Fruit fly (Drosophila melanogaster): Measurements from ENCODE around the gene rtp.

Gene rtp

dm6 chr3R:5256462-5257146 is 19.5 kb upstream of the rtp start, which contains the start of the genes Enoph and Hph (continued):
- TF ChIP-seq CG4820 (GFP tag; optimal IDR thresholded peaks at IDR 0.05), result peak; percentile 65
- TF ChIP-seq CG3995 (GFP tag; optimal IDR thresholded peaks at IDR 0.05), result peak; percentile 35
- no peak for TF ChIP-seq en (GFP tag; optimal IDR thresholded peaks at IDR 0.05)
- TF ChIP-seq CG11456 (GFP tag; IDR thresholded peaks at IDR 0.05), result peak; percentile 63; the same call in 1 of the 3 replicates
- TF ChIP-seq CG12219 (GFP tag; optimal IDR thresholded peaks at IDR 0.05), result no peak
- TF ChIP-seq odd (GFP tag; optimal IDR thresholded peaks at IDR 0.05), result no peak
- TF ChIP-seq CG18011 (GFP tag; optimal IDR thresholded peaks at IDR 0.05), result no peak
- TF ChIP-seq maf-S (GFP tag; optimal IDR thresholded peaks at IDR 0.05), result peak; percentile 30
- TF ChIP-seq twi (tag; optimal IDR thresholded peaks at IDR 0.05), result peak; percentile 45
- TF ChIP-seq CG12155 (GFP tag; optimal IDR thresholded peaks at IDR 0.05), result peak; percentile 71
- peak; percentile 34 for TF ChIP-seq kay (GFP tag; optimal IDR thresholded peaks at IDR 0.05)
- TF ChIP-seq CG17328 (GFP tag; IDR thresholded peaks at IDR 0.05), result 0 out of 2 replicates have a peak, but pooled peaks have one; percentile 30
- peak; percentile 54 for TF ChIP-seq slou (GFP tag; optimal IDR thresholded peaks at IDR 0.05)
- peak; percentile 49 for TF ChIP-seq zen (tag; optimal IDR thresholded peaks at IDR 0.05)
- no peak for TF ChIP-seq CG6765 (GFP tag; optimal IDR thresholded peaks at IDR 0.05)
- TF ChIP-seq CG7987 (GFP tag; optimal IDR thresholded peaks at IDR 0.05), result no peak
- TF ChIP-seq CG7745 (tag; optimal IDR thresholded peaks at IDR 0.05), result no peak
- TF ChIP-seq sens (GFP tag), result peak; percentile 91
- TF ChIP-seq so (GFP tag; IDR thresholded peaks at IDR 0.05), result no peak
- TF ChIP-seq corto (GFP tag; optimal IDR thresholded peaks at IDR 0.05), result peak; percentile 70
- TF ChIP-seq Taf1 (GFP tag; IDR thresholded peaks at IDR 0.05), result no peak
- TF ChIP-seq Gsc (GFP tag; IDR thresholded peaks at IDR 0.05), result no peak
- TF ChIP-seq ci (GFP tag; IDR thresholded peaks at IDR 0.05), result no peak
- no peak for TF ChIP-seq eyg (GFP tag; optimal IDR thresholded peaks at IDR 0.05)
- no peak for TF ChIP-seq CG14014 (GFP tag; IDR thresholded peaks at IDR 0.05)
- no peak for TF ChIP-seq Hand (GFP tag; optimal IDR thresholded peaks at IDR 0.05)
- peak; percentile 70 for TF ChIP-seq Ptx1 (GFP tag; IDR thresholded peaks at IDR 0.05)
- TF ChIP-seq CG17829 (tag; optimal IDR thresholded peaks at IDR 0.05), result peak; percentile 75
- peak; percentile 57 for TF ChIP-seq al (GFP tag; IDR thresholded peaks at IDR 0.05)
- TF ChIP-seq H15 (GFP tag; IDR thresholded peaks at IDR 0.05), result no peak
- no peak for TF ChIP-seq CG7271 (tag; optimal IDR thresholded peaks at IDR 0.05)
- TF ChIP-seq sob (GFP tag; IDR thresholded peaks at IDR 0.05), result 0 out of 2 replicates have a peak, but pooled peaks have one; percentile 42
- peak; percentile 84 for TF ChIP-seq CG16813 (GFP tag; IDR thresholded peaks at IDR 0.05; ENCODE audit: partially characterized antibody)
- no peak for TF ChIP-seq oc (tag; optimal IDR thresholded peaks at IDR 0.05)
- TF ChIP-seq Myb (GFP tag; optimal IDR thresholded peaks at IDR 0.05), result peak; percentile 96
- TF ChIP-seq Sry-δ (GFP tag; optimal IDR thresholded peaks at IDR 0.05), result peak; percentile 97
- TF ChIP-seq CoRest (tag; optimal IDR thresholded peaks at IDR 0.05), result peak; percentile 83
- peak; percentile 81 for TF ChIP-seq HLH4C (GFP tag; IDR thresholded peaks at IDR 0.05; ENCODE audit: partially characterized antibody)
- TF ChIP-seq CG15011 (GFP tag; optimal IDR thresholded peaks at IDR 0.05), result no peak
- TF ChIP-seq pfk (GFP tag; optimal IDR thresholded peaks at IDR 0.05), result no peak
- TF ChIP-seq fu2 (GFP tag; optimal IDR thresholded peaks at IDR 0.05), result peak; percentile 51
- no peak for TF ChIP-seq dati (GFP tag; IDR thresholded peaks at IDR 0.05)
- TF ChIP-seq Elba2 (GFP tag; optimal IDR thresholded peaks at IDR 0.05), result peak; percentile 42
- peak; percentile 39; the same call in 1 of the 2 replicates for TF ChIP-seq CG8765 (GFP tag; IDR thresholded peaks at IDR 0.05)
- TF ChIP-seq phol (tag; optimal IDR thresholded peaks at IDR 0.05), result peak; percentile 72
- peak; percentile 78 for TF ChIP-seq Dbx (GFP tag; IDR thresholded peaks at IDR 0.05)
- TF ChIP-seq onecut (GFP tag; IDR thresholded peaks at IDR 0.05), result no peak
- TF ChIP-seq CG17802 (tag; optimal IDR thresholded peaks at IDR 0.05), result no peak
- TF ChIP-seq ftz-f1 (GFP tag; optimal IDR thresholded peaks at IDR 0.05), result no peak
- peak; percentile 54 for TF ChIP-seq Camta (GFP tag; optimal IDR thresholded peaks at IDR 0.05)
- TF ChIP-seq CG18619 (GFP tag; optimal IDR thresholded peaks at IDR 0.05), result peak; percentile 64
